Fruit fly (Drosophila melanogaster) whole organism, embryonic: ENCODE measurements around the gene Sf3b2.

Experiments
- CG6791 ChIP-seq: fragments of 200-800 bp; sonication (Bioruptor generic); IDR thresholded peaks from 3 replicates; pipeline ENCODE4 v1.3.6; 2022; ENCODE audit warnings: missing biosample characterization, missing genetic modification characterization; ENCODE audit not compliant: partially characterized antibody
- CG9876 ChIP-seq: fragments of 200-800 bp; sonication (Bioruptor generic); optimal IDR thresholded peaks from 2 replicates; lab custom pipeline; 2016; ENCODE audit warnings: missing biosample characterization, missing genetic modification characterization
- Xbp1 ChIP-seq: fragments of 200-800 bp; sonication (Bioruptor generic); optimal IDR thresholded peaks from 3 replicates; lab custom pipeline; 2016; ENCODE audit warnings: missing biosample characterization, mild to moderate bottlenecking, missing genetic modification characterization
- crol ChIP-seq: fragments of 200-800 bp; sonication (Bioruptor generic); IDR thresholded peaks from 2 replicates; pipeline ENCODE4 v1.3.6; 2022; ENCODE audit warnings: missing biosample characterization, missing genetic modification characterization
- disco-r ChIP-seq: fragments of 200-800 bp; sonication (Bioruptor generic); optimal IDR thresholded peaks from 2 replicates; lab custom pipeline; 2016; ENCODE audit warnings: missing biosample characterization, missing genetic modification characterization
- fd64A ChIP-seq: fragments of 200-800 bp; sonication (Bioruptor generic); optimal IDR thresholded peaks from 3 replicates; lab custom pipeline; 2018; ENCODE audit warnings: missing biosample characterization, mild to moderate bottlenecking, missing genetic modification characterization
- kni ChIP-seq: fragments of 200-800 bp; sonication (Bioruptor generic); optimal IDR thresholded peaks from 3 replicates; lab custom pipeline; 2017; ENCODE audit warnings: mild to moderate bottlenecking, missing biosample characterization, missing genetic modification reagents, missing genetic modification characterization
- otp ChIP-seq: fragments of 200-800 bp; sonication (Bioruptor generic); IDR thresholded peaks from 3 replicates; pipeline ENCODE4, ENCODE4 v1.3.6; 2022; ENCODE audit warnings: missing biosample characterization, missing genetic modification characterization
- psq ChIP-seq: fragments of 200-800 bp; sonication (Bioruptor generic); optimal IDR thresholded peaks from 2 replicates; lab custom pipeline; 2017; ENCODE audit warnings: missing biosample characterization, missing genetic modification characterization
- salm ChIP-seq: fragments of 200-800 bp; sonication (Bioruptor generic); optimal IDR thresholded peaks from 2 replicates; lab custom pipeline; 2018; ENCODE audit warnings: missing biosample characterization, mild to moderate bottlenecking, missing genetic modification characterization

DNA sequence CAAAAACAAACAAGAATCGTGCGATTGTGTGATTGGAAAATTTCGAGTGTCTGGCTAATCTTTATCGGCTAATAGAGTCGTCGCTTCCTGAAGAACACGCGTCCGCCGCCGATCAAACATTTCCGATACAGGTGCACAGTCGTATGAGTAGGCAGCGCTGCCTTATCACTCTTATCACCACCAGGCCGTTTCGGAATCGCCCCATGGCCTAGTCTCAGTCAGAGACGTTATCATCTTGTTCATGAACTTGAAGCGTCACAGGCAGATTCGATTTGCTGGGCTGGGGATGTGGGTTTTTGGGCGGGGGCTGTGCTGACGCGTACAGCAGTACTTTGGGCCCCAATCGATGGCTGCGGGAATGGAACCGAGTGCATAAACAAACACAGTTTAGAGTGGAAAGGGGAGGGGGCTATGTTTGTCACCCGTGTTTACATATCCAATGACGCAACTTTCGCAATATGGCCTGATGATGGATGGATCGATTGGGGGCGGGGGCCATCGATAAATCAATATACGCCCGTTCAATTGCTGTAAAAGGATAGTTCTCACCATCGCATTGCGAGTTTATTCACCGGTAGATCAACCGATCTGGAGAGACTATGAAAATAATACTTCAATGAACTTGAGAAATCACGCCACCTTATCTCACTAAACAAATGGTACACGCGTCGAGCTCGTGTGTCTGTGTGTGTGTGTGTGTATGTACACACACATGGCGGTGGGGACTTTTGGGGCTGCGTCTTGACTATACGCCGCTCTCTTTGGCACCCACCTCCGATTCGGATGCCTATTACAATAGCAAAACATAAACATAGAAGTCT is 29.2 kb upstream of the Sf3b2 start:
- TF ChIP-seq otp (GFP tag; lab: Robert Waterston, UW), result no peak
- no peak for TF ChIP-seq CG6791 (GFP tag; lab: Robert Waterston, UW)
- TF ChIP-seq Xbp1 (GFP tag; lab: Kevin White, UChicago), result no peak
- peak; percentile 58 for TF ChIP-seq kni (GFP tag; lab: Kevin White, UChicago)
- no peak for TF ChIP-seq psq (GFP tag; lab: Kevin White, UChicago)
- no peak for TF ChIP-seq CG9876
- no peak for TF ChIP-seq disco-r (GFP tag; lab: Kevin White, UChicago)
- TF ChIP-seq salm (tag; lab: Kevin White, UChicago), result no peak
- peak; percentile 41; the same call in 1 of the 2 replicates for TF ChIP-seq crol
- TF ChIP-seq fd64A (GFP tag; lab: Kevin White, UChicago), result no peak
